Fruit fly (Drosophila melanogaster): ENCODE data around the gene ATPsyndelta.

Gene ATPsyndelta

DNA sequence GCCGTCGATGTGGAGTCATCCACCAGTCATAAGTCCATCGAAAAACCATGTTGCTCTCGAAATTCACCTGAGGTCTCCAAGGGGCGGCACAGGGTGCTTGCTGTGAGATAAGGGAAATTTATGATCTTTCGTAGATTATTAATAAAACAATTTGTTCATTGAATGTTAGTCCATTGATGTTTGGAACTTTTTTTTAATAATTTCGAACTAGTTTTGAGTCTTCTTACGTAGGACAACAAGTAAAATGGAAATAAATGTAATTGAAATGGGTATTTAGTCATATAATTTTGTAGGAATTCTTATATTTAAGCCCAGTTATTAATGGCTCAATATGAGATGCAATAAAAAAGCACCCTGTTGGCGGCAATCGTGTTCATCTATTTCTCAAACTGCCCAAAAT is 19.7 kb downstream of the ATPsyndelta start (continued):
- TF ChIP-seq onecut (GFP tag; IDR thresholded peaks at IDR 0.05): peak; percentile 10; the same call in 1 of the 2 replicates
- no peak for TF ChIP-seq ash1 (GFP tag; optimal IDR thresholded peaks at IDR 0.05)
- 0 out of 2 replicates have a peak, but pooled peaks have one; percentile 48 for TF ChIP-seq CG14014 (GFP tag; IDR thresholded peaks at IDR 0.05)
- peak; percentile 51; the same call in 1 of the 2 replicates for TF ChIP-seq Awh (GFP tag; IDR thresholded peaks at IDR 0.05)
- peak; percentile 15 for TF ChIP-seq CG31365 (tag; optimal IDR thresholded peaks at IDR 0.05)
- TF ChIP-seq CG7271 (tag; optimal IDR thresholded peaks at IDR 0.05): no peak
- TF ChIP-seq CG10979 (tag; optimal IDR thresholded peaks at IDR 0.05): peak; percentile 62
- peak; percentile 45 for TF ChIP-seq fu2 (GFP tag; optimal IDR thresholded peaks at IDR 0.05)
- TF ChIP-seq bowl (GFP tag; IDR thresholded peaks at IDR 0.05): peak; percentile 36; the same call in 1 of the 2 replicates
- no peak for TF ChIP-seq pzg (GFP tag; optimal IDR thresholded peaks at IDR 0.05)
- TF ChIP-seq grn (GFP tag; optimal IDR thresholded peaks at IDR 0.05): no peak
- TF ChIP-seq toy (GFP tag; IDR thresholded peaks at IDR 0.05): no peak
- peak; percentile 10 for TF ChIP-seq CG10654 (GFP tag; optimal IDR thresholded peaks at IDR 0.05)
- TF ChIP-seq jigr1 (GFP tag; IDR thresholded peaks at IDR 0.05): no peak
- TF ChIP-seq cas (GFP tag; IDR thresholded peaks at IDR 0.05): no peak
- TF ChIP-seq kay (GFP tag; optimal IDR thresholded peaks at IDR 0.05): peak; percentile 43
- TF ChIP-seq trem (tag; optimal IDR thresholded peaks at IDR 0.05): peak; percentile 46
- TF ChIP-seq CG10267 (tag; optimal IDR thresholded peaks at IDR 0.05): peak; percentile 58
- TF ChIP-seq Hsf (GFP tag; optimal IDR thresholded peaks at IDR 0.05): peak; percentile 60
- TF ChIP-seq tap (tag; optimal IDR thresholded peaks at IDR 0.05): peak; percentile 82
- TF ChIP-seq dm (GFP tag; optimal IDR thresholded peaks at IDR 0.05): peak; percentile 28
- TF ChIP-seq vnd (GFP tag; IDR thresholded peaks at IDR 0.05; ENCODE audit: partially characterized antibody): no peak
- no peak for TF ChIP-seq Lpt (GFP tag; optimal IDR thresholded peaks at IDR 0.05)
- no peak for TF ChIP-seq CG14860 (GFP tag; IDR thresholded peaks at IDR 0.05; ENCODE audit: partially characterized antibody)
- TF ChIP-seq emc (GFP tag; optimal IDR thresholded peaks at IDR 0.05): no peak
- peak; percentile 80 for TF ChIP-seq CG7839 (tag; optimal IDR thresholded peaks at IDR 0.05)
- no peak for TF ChIP-seq tup (GFP tag; optimal IDR thresholded peaks at IDR 0.05)
- no peak for TF ChIP-seq CG1647 (GFP tag; optimal IDR thresholded peaks at IDR 0.05)
- TF ChIP-seq CG7963 (GFP tag; IDR thresholded peaks at IDR 0.05; ENCODE audit: partially characterized antibody): no peak
- no peak for TF ChIP-seq Gug (GFP tag; IDR thresholded peaks at IDR 0.05)
- TF ChIP-seq NC2α (GFP tag; optimal IDR thresholded peaks at IDR 0.05): no peak
- TF ChIP-seq CG18599 (GFP tag; optimal IDR thresholded peaks at IDR 0.05): peak; percentile 42
- TF ChIP-seq Gsc (GFP tag; IDR thresholded peaks at IDR 0.05): no peak
- peak; percentile 85 for TF ChIP-seq CG8924 (tag; optimal IDR thresholded peaks at IDR 0.05)
- peak; percentile 50 for TF ChIP-seq peb (GFP tag; IDR thresholded peaks at IDR 0.05)
- peak; percentile 2 for TF ChIP-seq Hmx (GFP tag; optimal IDR thresholded peaks at IDR 0.05)
- TF ChIP-seq CG12744 (GFP tag; optimal IDR thresholded peaks at IDR 0.05): peak; percentile 68
- TF ChIP-seq dpn (GFP tag; optimal IDR thresholded peaks at IDR 0.05): peak; percentile 54 to 72
- TF ChIP-seq Tbp (GFP tag; optimal IDR thresholded peaks at IDR 0.05): no peak
- peak; percentile 82 for TF ChIP-seq seq (GFP tag; IDR thresholded peaks at IDR 0.05)
- TF ChIP-seq CG12769 (tag; optimal IDR thresholded peaks at IDR 0.05): peak; percentile 12
- peak; percentile 68 for TF ChIP-seq Nf-YB (GFP tag; optimal IDR thresholded peaks at IDR 0.05)
- no peak for TF ChIP-seq ac (GFP tag; optimal IDR thresholded peaks at IDR 0.05)
- TF ChIP-seq repo (GFP tag; optimal IDR thresholded peaks at IDR 0.05): no peak
- no peak for TF ChIP-seq klu (GFP tag; IDR thresholded peaks at IDR 0.05)
- peak; percentile 71 for TF ChIP-seq org-1 (GFP tag; optimal IDR thresholded peaks at IDR 0.05)
- TF ChIP-seq CG3407 (GFP tag; optimal IDR thresholded peaks at IDR 0.05): peak; percentile 59
- TF ChIP-seq CG15601 (tag; optimal IDR thresholded peaks at IDR 0.05): peak; percentile 40
- TF ChIP-seq sim (GFP tag; IDR thresholded peaks at IDR 0.05): no peak
- peak; percentile 32 for TF ChIP-seq slou (GFP tag; optimal IDR thresholded peaks at IDR 0.05)
- TF ChIP-seq CG9817 (tag; optimal IDR thresholded peaks at IDR 0.05): peak; percentile 71
- TF ChIP-seq zen (tag; optimal IDR thresholded peaks at IDR 0.05): peak; percentile 9

Measured in whole organism, embryonic.